Worm (Caenorhabditis elegans): ENCODE measurements around the gene cpf-1.

DNA sequence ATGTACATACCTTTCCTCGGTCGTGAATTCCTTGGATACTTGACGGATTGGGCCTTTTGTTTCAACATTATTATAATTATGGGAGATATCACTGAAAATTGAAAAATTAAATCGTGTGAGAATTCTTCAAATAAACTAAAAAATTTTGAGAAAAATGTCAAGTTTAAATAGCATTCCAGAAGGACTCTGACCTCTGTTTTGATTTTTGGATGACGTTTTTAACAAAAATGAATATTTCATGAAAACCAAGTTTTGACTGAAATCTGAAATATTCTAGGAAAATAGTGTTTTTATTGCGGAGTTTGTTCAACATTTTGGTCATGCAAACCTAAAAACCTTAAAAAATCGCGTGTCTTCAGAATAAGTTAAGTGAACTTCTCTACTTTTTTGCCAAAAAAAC lies 46.1 kb downstream of the cpf-1 start, which contains the start of gene glb-27:
- TF ChIP-seq unc-130 (GFP tag; optimal IDR thresholded peaks at IDR 0.05), result no peak
- no peak for TF ChIP-seq unc-62 (GFP tag; optimal IDR thresholded peaks at IDR 0.05)
- TF ChIP-seq B0261.1 (tag; optimal IDR thresholded peaks at IDR 0.05), result no peak
- TF ChIP-seq madf-3 (GFP tag; IDR thresholded peaks at IDR 0.05), result no peak

Data from whole organism, young adult.